Worm (Caenorhabditis elegans) whole organism, early embryonic: ENCODE measurements around the gene C33H5.13.

Experiments used
- ceh-13 ChIP-seq: fragments of 200-800 bp; sonication (Bioruptor generic); optimal IDR thresholded peaks from 2 replicates; lab custom pipeline; 2018; ENCODE audit warnings: mild to moderate bottlenecking, missing genetic modification characterization, missing compliant biosample characterization
- ceh-36 ChIP-seq: sonication (generic microtip); optimal IDR thresholded peaks from 2 replicates; lab custom pipeline; 2016; ENCODE audit warnings: missing genetic modification characterization, inconsistent platforms, missing compliant biosample characterization
- sea-1 ChIP-seq: fragments of 200-800 bp; sonication (Bioruptor generic); conservative IDR thresholded peaks from 2 replicates; pipeline ENCODE4 v1.3.6; 2022; ENCODE audit warnings: missing genetic modification characterization, missing compliant biosample characterization
- tbx-11 ChIP-seq: fragments of 200-800 bp; sonication (Bioruptor generic); IDR thresholded peaks from 2 replicates; pipeline ENCODE4 v1.3.6; 2022; ENCODE audit warnings: missing genetic modification characterization, missing compliant biosample characterization
- tbx-37 ChIP-seq: fragments of 200-800 bp; sonication (Bioruptor generic); conservative IDR thresholded peaks from 2 replicates; pipeline ENCODE4 v1.3.6; 2022; ENCODE audit warnings: missing genetic modification reagents, missing genetic modification characterization, missing compliant biosample characterization
- tra-4 ChIP-seq: sonication (generic microtip); optimal IDR thresholded peaks from 2 replicates; lab custom pipeline; 2017; ENCODE audit warnings: missing genetic modification characterization, missing compliant biosample characterization

DNA sequence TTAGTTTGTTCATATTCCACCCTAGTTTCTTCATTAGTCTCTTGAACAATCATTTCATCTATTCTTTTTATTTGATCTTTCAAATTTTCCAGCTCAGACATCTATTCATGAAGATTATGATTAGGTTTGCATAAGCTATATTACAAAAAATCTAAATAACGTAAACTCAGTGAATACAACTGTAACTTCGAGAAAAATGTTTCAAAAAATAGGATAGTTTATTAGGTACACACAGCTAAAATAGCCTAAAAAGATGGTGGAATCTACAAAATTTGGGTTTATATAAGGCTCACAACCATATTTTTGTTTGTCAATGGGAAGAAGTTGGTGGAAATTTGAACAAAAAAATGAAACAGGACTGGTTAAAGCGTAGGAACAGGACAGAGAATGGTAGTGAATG, 20.6 kb upstream of the C33H5.13 start, which contains the start of gene zgpa-1:
- TF ChIP-seq sea-1 (no peak), ceh-36 (tag; lab: Kevin White, UChicago) (no peak), tra-4 (tag; lab: Kevin White, UChicago) (no peak), tbx-37 (no peak), ceh-13 (GFP tag; lab: Kevin White, UChicago) (no peak), tbx-11 (no peak)
